Worm (Caenorhabditis elegans): Measurements from ENCODE around the gene lron-12.

lron-12 gene

ce11 chrIII:12121177-12121576 is 2.9 kb upstream of the lron-12 start:
- no peak for TF ChIP-seq nhr-237 (tag; optimal IDR thresholded peaks at IDR 0.05)
- TF ChIP-seq F13H6.1 (tag; optimal IDR thresholded peaks at IDR 0.05), result peak; percentile 18

DNA sequence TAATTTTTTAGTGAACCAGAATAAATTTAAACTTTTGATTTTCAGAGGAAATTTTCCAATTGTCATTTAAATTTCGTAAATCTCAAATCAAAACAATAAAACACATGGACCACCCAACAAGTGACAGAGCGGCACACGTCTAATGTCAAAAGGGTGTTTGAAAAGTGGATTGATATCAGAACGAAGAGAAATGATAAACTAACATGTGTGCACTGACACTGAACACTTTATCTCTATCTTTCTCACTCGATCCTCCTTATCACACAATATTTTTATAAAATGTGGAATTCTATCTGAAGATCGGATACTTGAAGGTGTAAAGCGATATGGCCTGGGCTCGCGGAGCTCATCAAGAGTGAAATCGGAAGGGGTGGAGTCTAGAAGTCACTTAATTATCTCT is 1.3 kb upstream of the lron-12 start:
- TF ChIP-seq nhr-77 (tag; optimal IDR thresholded peaks at IDR 0.05), result no peak
- TF ChIP-seq zag-1 (tag; optimal IDR thresholded peaks at IDR 0.05), result no peak
- no peak for TF ChIP-seq ceh-16 (tag; optimal IDR thresholded peaks at IDR 0.05)
- no peak for TF ChIP-seq gmeb-1 (tag; optimal IDR thresholded peaks at IDR 0.05)
- TF ChIP-seq mdl-1 (tag; optimal IDR thresholded peaks at IDR 0.05), result no peak
- no peak for TF ChIP-seq nhr-12 (tag; optimal IDR thresholded peaks at IDR 0.05)
- TF ChIP-seq crh-2 (tag; optimal IDR thresholded peaks at IDR 0.05), result no peak
- no peak for TF ChIP-seq lsy-2 (tag; optimal IDR thresholded peaks at IDR 0.05)
- TF ChIP-seq snpc-4 (tag; optimal IDR thresholded peaks at IDR 0.05), result no peak

ce11 chrIII:12107441-12107840 is 10.8 kb downstream of the lron-12 start, which contains the start of the genes cest-12 and lonp-2:
TSS of gene cest-12 (minus strand) at chrIII:12107541.
TSS of gene lonp-2 (plus strand) at chrIII:12107774.
- no peak for TF ChIP-seq alr-1 (tag; optimal IDR thresholded peaks at IDR 0.05)
- peak; percentile 10 for TF ChIP-seq fos-1 (tag; optimal IDR thresholded peaks at IDR 0.05)
- no peak for TF ChIP-seq ztf-11 (tag; optimal IDR thresholded peaks at IDR 0.05)
- TF ChIP-seq sem-4 (tag; optimal IDR thresholded peaks at IDR 0.05), result no peak

- TF ChIP-seq lsy-2 (tag; optimal IDR thresholded peaks at IDR 0.05) (peak in 1 of 2 experiments; percentile 20), nhr-10 (tag; optimal IDR thresholded peaks at IDR 0.05) (no peak), fos-1 (tag; optimal IDR thresholded peaks at IDR 0.05) (peak; percentile 36), lin-39 (tag; optimal IDR thresholded peaks at IDR 0.05) (no peak), elt-1 (tag; optimal IDR thresholded peaks at IDR 0.05) (no peak), unc-55 (GFP tag; optimal IDR thresholded peaks at IDR 0.05) (no peak), lin-13 (GFP tag; optimal IDR thresholded peaks at IDR 0.05) (no peak), sma-9 (GFP tag; optimal IDR thresholded peaks at IDR 0.05) (no peak), sma-9 (tag; optimal IDR thresholded peaks at IDR 0.05) (no peak), ama-1 (optimal IDR thresholded peaks at IDR 0.05) (no peak), unc-62 (GFP tag; optimal IDR thresholded peaks at IDR 0.05) (no peak), lin-11 (tag; optimal IDR thresholded peaks at IDR 0.05) (no peak)
These were observed 24.0 kb downstream of the lron-12 start for ce11 chrIII:12094158-12094856.

ce11 chrIII:12092595-12092994 is 25.7 kb downstream of the lron-12 start:
- no peak for TF ChIP-seq R02D3.7 (tag; optimal IDR thresholded peaks at IDR 0.05)
- TF ChIP-seq ztf-11 (tag; optimal IDR thresholded peaks at IDR 0.05), result no peak
- no peak for TF ChIP-seq gmeb-1 (tag; optimal IDR thresholded peaks at IDR 0.05)
- TF ChIP-seq fos-1 (tag; optimal IDR thresholded peaks at IDR 0.05), result no peak
- no peak for TF ChIP-seq sma-3 (GFP tag; optimal IDR thresholded peaks at IDR 0.05)
- no peak for TF ChIP-seq nhr-12 (tag; optimal IDR thresholded peaks at IDR 0.05)
- TF ChIP-seq Y55F3AM.14 (GFP tag; optimal IDR thresholded peaks at IDR 0.05), result no peak
- TF ChIP-seq lin-39 (tag; optimal IDR thresholded peaks at IDR 0.05), result no peak
- no peak for TF ChIP-seq ama-1 (optimal IDR thresholded peaks at IDR 0.05)
- TF ChIP-seq lsy-2 (tag; optimal IDR thresholded peaks at IDR 0.05), result no peak

ce11 chrIII:12087564-12087963 is 30.7 kb downstream of the lron-12 start:
- TF ChIP-seq nhr-12 (tag; optimal IDR thresholded peaks at IDR 0.05) (no peak), gmeb-1 (tag; optimal IDR thresholded peaks at IDR 0.05) (no peak), R02D3.7 (tag; optimal IDR thresholded peaks at IDR 0.05) (no peak), ama-1 (optimal IDR thresholded peaks at IDR 0.05) (no peak), egl-27 (tag; optimal IDR thresholded peaks at IDR 0.05) (no peak), elt-3 (tag; optimal IDR thresholded peaks at IDR 0.05) (no peak), sma-3 (GFP tag; optimal IDR thresholded peaks at IDR 0.05) (no peak), unc-55 (GFP tag; optimal IDR thresholded peaks at IDR 0.05) (no peak), unc-62 (GFP tag; optimal IDR thresholded peaks at IDR 0.05) (no peak), ZK546.5 (tag; optimal IDR thresholded peaks at IDR 0.05) (no peak), lin-39 (tag; optimal IDR thresholded peaks at IDR 0.05) (no peak), nhr-25 (tag; optimal IDR thresholded peaks at IDR 0.05) (no peak), lin-13 (GFP tag; optimal IDR thresholded peaks at IDR 0.05) (no peak), F13H6.1 (tag; optimal IDR thresholded peaks at IDR 0.05) (no peak), nhr-6 (tag; optimal IDR thresholded peaks at IDR 0.05) (no peak), sem-4 (tag; optimal IDR thresholded peaks at IDR 0.05) (no peak), nhr-237 (tag; optimal IDR thresholded peaks at IDR 0.05) (no peak), C34F6.9 (tag; optimal IDR thresholded peaks at IDR 0.05) (no peak), crh-2 (tag; optimal IDR thresholded peaks at IDR 0.05) (no peak)

All from whole organism, L2 larva.